Worm (Caenorhabditis elegans): ENCODE data around the gene clhm-1.

ce11 chrII:6888211-6888610, 17.4 kb upstream of the clhm-1 start:
- TF ChIP-seq nhr-11 (tag; optimal IDR thresholded peaks at IDR 0.05) (no peak), crh-2 (tag; optimal IDR thresholded peaks at IDR 0.05) (peak; percentile 79), alr-1 (tag; optimal IDR thresholded peaks at IDR 0.05) (no peak), ceh-16 (tag; optimal IDR thresholded peaks at IDR 0.05) (no peak), ama-1 (optimal IDR thresholded peaks at IDR 0.05) (peak; percentile 63), nhr-77 (tag; optimal IDR thresholded peaks at IDR 0.05) (no peak), nhr-10 (tag; optimal IDR thresholded peaks at IDR 0.05) (no peak), unc-62 (GFP tag; optimal IDR thresholded peaks at IDR 0.05) (no peak)

Measured in whole organism, L2 larva.